Worm (Caenorhabditis elegans) whole organism, L3 larva: Measurements from ENCODE around the gene mob-2.
A peak's percentile ranks its signal among the peaks of the same experiment; 100 is the strongest.

Source experiments
- ZK546.5 ChIP-seq: sonication (generic microtip); optimal IDR thresholded peaks from 2 replicates; lab custom pipeline; 2017; ENCODE audit warnings: missing biosample characterization, missing genetic modification characterization
- aly-2 ChIP-seq: fragments of 150-350 bp; optimal IDR thresholded peaks from 2 replicates; lab custom pipeline; 2014; ENCODE audit warnings: missing biosample characterization, missing genetic modification characterization
- ama-1 ChIP-seq: fragments of 150-350 bp; optimal IDR thresholded peaks from 2 replicates; lab custom pipeline; 2018
- ceh-16 ChIP-seq: sonication (generic microtip); optimal IDR thresholded peaks from 2 replicates; lab custom pipeline; 2017; ENCODE audit warnings: missing biosample characterization, missing genetic modification characterization
- ceh-28 ChIP-seq: fragments of 150-350 bp; optimal IDR thresholded peaks from 2 replicates; lab custom pipeline; 2014; ENCODE audit warnings: missing biosample characterization, missing genetic modification reagents, missing genetic modification characterization
- ceh-82 ChIP-seq: fragments of 150-350 bp; optimal IDR thresholded peaks from 2 replicates; lab custom pipeline; 2014; ENCODE audit warnings: missing biosample characterization, missing genetic modification characterization
- ceh-9 ChIP-seq: sonication (generic microtip); optimal IDR thresholded peaks from 2 replicates; lab custom pipeline; 2018; ENCODE audit warnings: missing biosample characterization, missing genetic modification characterization
- daf-12 ChIP-seq: fragments of 150-350 bp; optimal IDR thresholded peaks from 2 replicates; lab custom pipeline; 2014; ENCODE audit warnings: missing biosample characterization, missing genetic modification reagents, missing genetic modification characterization
- egl-5 ChIP-seq: fragments of 150-350 bp; optimal IDR thresholded peaks from 2 replicates; lab custom pipeline; 2017; ENCODE audit warnings: missing biosample characterization, missing genetic modification reagents, missing genetic modification characterization, inconsistent platforms
- elt-3 ChIP-seq, 3 experiments: fragments of 150-350 bp in 1 of 3; sonication (generic microtip) in 2 of 3; optimal IDR thresholded peaks; 2 replicates in 2 of 3; 4 replicates in 1 of 3; lab custom pipeline; 2014 to 2017; ENCODE audit warnings: missing biosample characterization in 3 of 3, missing genetic modification characterization in 3 of 3
- eor-1 ChIP-seq, 2 experiments: fragments of 150-350 bp; optimal IDR thresholded peaks; 2 replicates each; lab custom pipeline; 2014 to 2018; ENCODE audit warnings: missing biosample characterization in 2 of 2, missing genetic modification characterization in 2 of 2
- fkh-10 ChIP-seq: sonication (generic microtip); optimal IDR thresholded peaks from 2 replicates; lab custom pipeline; 2017; ENCODE audit warnings: missing biosample characterization, missing genetic modification reagents, missing genetic modification characterization
- fkh-2 ChIP-seq: fragments of 150-350 bp; optimal IDR thresholded peaks from 2 replicates; lab custom pipeline; 2014; ENCODE audit warnings: missing biosample characterization, missing genetic modification reagents, missing genetic modification characterization
- fos-1 ChIP-seq: fragments of 150-350 bp; optimal IDR thresholded peaks from 2 replicates; lab custom pipeline; 2014; ENCODE audit warnings: missing biosample characterization, missing genetic modification characterization
- hmg-11 ChIP-seq: sonication (generic microtip); optimal IDR thresholded peaks from 2 replicates; lab custom pipeline; 2016; ENCODE audit warnings: missing genetic modification characterization, missing compliant biosample characterization
- lin-15B ChIP-seq: fragments of 150-350 bp; optimal IDR thresholded peaks from 2 replicates; lab custom pipeline; 2014; ENCODE audit warnings: missing biosample characterization, missing genetic modification characterization
- lin-39 ChIP-seq: fragments of 150-350 bp; optimal IDR thresholded peaks from 2 replicates; lab custom pipeline; 2018; ENCODE audit warnings: missing biosample characterization, missing genetic modification reagents, missing genetic modification characterization
- lsy-12 ChIP-seq: sonication (generic microtip); optimal IDR thresholded peaks from 2 replicates; lab custom pipeline; 2016; ENCODE audit warnings: mild to moderate bottlenecking, missing genetic modification characterization, missing compliant biosample characterization
- mdl-1 ChIP-seq: fragments of 150-350 bp; optimal IDR thresholded peaks from 2 replicates; lab custom pipeline; 2014; ENCODE audit warnings: missing biosample characterization, missing genetic modification characterization
- mml-1 ChIP-seq: fragments of 150-350 bp; sonication (generic microtip); optimal IDR thresholded peaks from 3 replicates; lab custom pipeline; 2014; ENCODE audit warnings: missing biosample characterization, missing genetic modification characterization
- nfya-1 ChIP-seq: sonication (generic microtip); optimal IDR thresholded peaks from 2 replicates; lab custom pipeline; 2017; ENCODE audit warnings: missing genetic modification characterization, mild to moderate bottlenecking, missing compliant biosample characterization, antibody characterized with exemption, moderate library complexity; ENCODE audit not compliant: insufficient read depth
- nhr-12 ChIP-seq: fragments of 150-350 bp; optimal IDR thresholded peaks from 2 replicates; lab custom pipeline; 2014; ENCODE audit warnings: missing biosample characterization, missing genetic modification characterization
- nhr-23 ChIP-seq: fragments of 150-350 bp; optimal IDR thresholded peaks from 2 replicates; lab custom pipeline; 2014; ENCODE audit warnings: missing biosample characterization, missing genetic modification reagents, missing genetic modification characterization
- nhr-237 ChIP-seq: fragments of 150-350 bp; optimal IDR thresholded peaks from 2 replicates; lab custom pipeline; 2014; ENCODE audit warnings: missing biosample characterization, missing genetic modification characterization
- nhr-28 ChIP-seq: fragments of 150-350 bp; optimal IDR thresholded peaks from 2 replicates; lab custom pipeline; 2014; ENCODE audit warnings: missing biosample characterization, missing genetic modification characterization
- nhr-43 ChIP-seq: sonication (generic microtip); optimal IDR thresholded peaks from 2 replicates; lab custom pipeline; 2016; ENCODE audit warnings: mild to moderate bottlenecking, missing genetic modification characterization, missing compliant biosample characterization; ENCODE audit not compliant: poor library complexity, severe bottlenecking
- nhr-76 ChIP-seq: fragments of 150-350 bp; sonication (generic microtip); optimal IDR thresholded peaks from 5 replicates; lab custom pipeline; 2014; ENCODE audit warnings: missing biosample characterization, missing genetic modification characterization
- pha-4 ChIP-seq: fragments of 150-350 bp; optimal IDR thresholded peaks from 2 replicates; lab custom pipeline; 2014; ENCODE audit warnings: missing biosample characterization, missing genetic modification reagents, missing genetic modification characterization
- sea-2 ChIP-seq: fragments of 150-350 bp; sonication (generic microtip); optimal IDR thresholded peaks from 4 replicates; lab custom pipeline; 2014; ENCODE audit warnings: missing biosample characterization, missing genetic modification reagents, missing genetic modification characterization
- skn-1 ChIP-seq: fragments of 150-350 bp; optimal IDR thresholded peaks from 2 replicates; lab custom pipeline; 2014; ENCODE audit warnings: missing biosample characterization, missing genetic modification characterization
- snpc-4 ChIP-seq: fragments of 150-350 bp; optimal IDR thresholded peaks from 2 replicates; lab custom pipeline; 2014; ENCODE audit warnings: missing biosample characterization, missing genetic modification characterization
- tbx-2 ChIP-seq: sonication (generic microtip); optimal IDR thresholded peaks from 2 replicates; lab custom pipeline; 2016; ENCODE audit warnings: mild to moderate bottlenecking, missing genetic modification characterization, missing compliant biosample characterization
- unc-39 ChIP-seq: sonication (generic microtip); optimal IDR thresholded peaks from 4 replicates; lab custom pipeline; 2017; ENCODE audit warnings: missing biosample characterization, missing genetic modification characterization
- ztf-11 ChIP-seq: fragments of 150-350 bp; optimal IDR thresholded peaks from 2 replicates; lab custom pipeline; 2014; ENCODE audit warnings: missing biosample characterization, missing genetic modification characterization
- ztf-4 ChIP-seq: fragments of 150-350 bp; optimal IDR thresholded peaks from 2 replicates; lab custom pipeline; 2014; ENCODE audit warnings: missing biosample characterization, missing genetic modification characterization

mob-2 gene

ce11 chrX:13189861-13190260 is 20.0 kb upstream of the mob-2 start, which contains the start of gene cwp-5:
TSS of gene cwp-5 (minus strand) at chrX:13189961.
- TF ChIP-seq fkh-2 (tag; lab: Kevin White, UChicago) (no peak), snpc-4 (tag; lab: Kevin White, UChicago) (no peak), fos-1 (tag; lab: Kevin White, UChicago) (no peak), nhr-23 (tag; lab: Kevin White, UChicago) (no peak), eor-1 (tag; optimal IDR thresholded peaks at IDR 0.05; lab: Kevin White, UChicago) (no peak), ceh-28 (tag; lab: Kevin White, UChicago) (no peak), daf-12 (tag; lab: Kevin White, UChicago) (no peak), hmg-11 (no peak)

ce11 chrX:13182012-13182411 is 12.1 kb upstream of the mob-2 start:
- no peak for TF ChIP-seq tbx-2 (tag; lab: Kevin White, UChicago)
- TF ChIP-seq fos-1 (tag; lab: Kevin White, UChicago), result no peak
- TF ChIP-seq ama-1 (lab: Kevin White, UChicago), result no peak
- no peak for TF ChIP-seq sea-2 (GFP tag; lab: Kevin White, UChicago)
- no peak for TF ChIP-seq nhr-23 (tag; lab: Kevin White, UChicago)
- no peak for TF ChIP-seq fkh-10
- no peak for TF ChIP-seq ceh-9 (tag; lab: Kevin White, UChicago)
- TF ChIP-seq ceh-82, result no peak
- TF ChIP-seq elt-3 (tag; optimal IDR thresholded peaks at IDR 0.05; lab: Kevin White, UChicago), result no peak
- no peak for TF ChIP-seq eor-1 (tag; optimal IDR thresholded peaks at IDR 0.05; lab: Kevin White, UChicago)
- no peak for TF ChIP-seq nhr-237 (tag; lab: Kevin White, UChicago)
- no peak for TF ChIP-seq nhr-12 (tag; lab: Kevin White, UChicago)
- TF ChIP-seq aly-2, result no peak
- TF ChIP-seq pha-4 (tag; lab: Kevin White, UChicago), result no peak

- TF ChIP-seq hmg-11, result no peak
- TF ChIP-seq nhr-28 (tag; lab: Kevin White, UChicago), result no peak
- no peak for TF ChIP-seq mdl-1 (tag; lab: Kevin White, UChicago)
- no peak for TF ChIP-seq nfya-1 (tag; lab: Kevin White, UChicago)
- TF ChIP-seq lin-15B, result no peak
- TF ChIP-seq ztf-11, result no peak
Measured at ce11 chrX:13178347-13178746, 8.5 kb upstream of the mob-2 start, which contains the start of gene nlp-3. TSS of gene nlp-3 (minus strand) at chrX:13178447.

- TF ChIP-seq nhr-43 (tag; lab: Kevin White, UChicago) (no peak), hmg-11 (no peak), unc-39 (no peak), nfya-1 (tag; lab: Kevin White, UChicago) (no peak), ceh-16 (no peak), egl-5 (tag; lab: Kevin White, UChicago) (no peak)
- TF ChIP-seq, all 47 proteins: peak for 0
Measured at ce11 chrX:13174437-13174836, 4.6 kb upstream of the mob-2 start.

- TF ChIP-seq fkh-2 (tag; lab: Kevin White, UChicago) (no peak), fkh-10 (peak; percentile 5), skn-1 (no peak), lin-15B (peak; percentile 24), ceh-9 (tag; lab: Kevin White, UChicago) (no peak), egl-5 (tag; lab: Kevin White, UChicago) (no peak), sea-2 (GFP tag; lab: Kevin White, UChicago) (no peak), daf-12 (tag; lab: Kevin White, UChicago) (no peak), ztf-4 (tag; lab: Kevin White, UChicago) (no peak), ZK546.5 (tag; lab: Kevin White, UChicago) (no peak), hmg-11 (peak; percentile 64), mml-1 (no peak), lin-39 (tag; lab: Kevin White, UChicago) (peak; percentile 5), nhr-28 (tag; lab: Kevin White, UChicago) (no peak), nhr-23 (tag; lab: Kevin White, UChicago) (no peak), nhr-76 (tag; lab: Kevin White, UChicago) (no peak), nfya-1 (tag; lab: Kevin White, UChicago) (peak; percentile 50), lsy-12 (tag; lab: Kevin White, UChicago) (peak; percentile 3), ceh-28 (tag; lab: Kevin White, UChicago) (no peak), snpc-4 (tag; lab: Kevin White, UChicago) (no peak), aly-2 (no peak)
Measured at ce11 chrX:13171206-13171605, 1.3 kb upstream of the mob-2 start.
